Worm (Caenorhabditis elegans): ENCODE results near the gene prp-39.

prp-39 gene

ce11 chrV:5704467-5704866 lies 22.0 kb upstream of the prp-39 start:
- TF ChIP-seq lin-40 (tag; optimal IDR thresholded peaks at IDR 0.05) (no peak), sdz-38 (tag; optimal IDR thresholded peaks at IDR 0.05) (no peak), attf-3 (GFP tag; conservative IDR thresholded peaks at IDR 0.05) (no peak), bed-1 (GFP tag; IDR thresholded peaks at IDR 0.05) (no peak), bed-2 (GFP tag; IDR thresholded peaks at IDR 0.05) (no peak), Y53G8AR.9 (GFP tag; conservative IDR thresholded peaks at IDR 0.05) (no peak), athp-1 (tag; optimal IDR thresholded peaks at IDR 0.05) (no peak), madf-3 (GFP tag; IDR thresholded peaks at IDR 0.05) (no peak), nhr-80 (tag; optimal IDR thresholded peaks at IDR 0.05) (no peak), unc-130 (GFP tag; optimal IDR thresholded peaks at IDR 0.05) (no peak), pha-4 (tag; optimal IDR thresholded peaks at IDR 0.05) (no peak), ZK185.1 (tag; optimal IDR thresholded peaks at IDR 0.05; ENCODE audit: poor library complexity, severe bottlenecking) (no peak), hsf-1 (GFP tag; IDR thresholded peaks at IDR 0.05) (no peak), egrh-3 (GFP tag; IDR thresholded peaks at IDR 0.05) (no peak), F57C9.4 (tag; optimal IDR thresholded peaks at IDR 0.05) (no peak), lin-54 (GFP tag; optimal IDR thresholded peaks at IDR 0.05) (no peak), madf-6 (GFP tag; IDR thresholded peaks at IDR 0.05) (no peak), zim-3 (tag; optimal IDR thresholded peaks at IDR 0.05) (no peak), madf-10 (tag; optimal IDR thresholded peaks at IDR 0.05) (no peak)

- TF ChIP-seq snpc-3.4 (tag; optimal IDR thresholded peaks at IDR 0.05) (no peak), Y53G8AR.9 (GFP tag; conservative IDR thresholded peaks at IDR 0.05) (0 out of 2 replicates have a peak, but pooled peaks have one; percentile 19), ZK185.1 (tag; optimal IDR thresholded peaks at IDR 0.05; ENCODE audit: poor library complexity, severe bottlenecking) (peak; percentile 39)
These were observed 18.7 kb upstream of the prp-39 start for ce11 chrV:5701106-5701505.

- 0 out of 2 replicates have a peak, but pooled peaks have one; percentile 17 for TF ChIP-seq aptf-3 (GFP tag; IDR thresholded peaks at IDR 0.05)
- no peak for TF ChIP-seq Y56A3A.18 (GFP tag; IDR thresholded peaks at IDR 0.05)
- no peak for TF ChIP-seq nhr-179 (tag; optimal IDR thresholded peaks at IDR 0.05)
- no peak for TF ChIP-seq atf-7 (tag; optimal IDR thresholded peaks at IDR 0.05)
- TF ChIP-seq sea-2 (GFP tag; IDR thresholded peaks at IDR 0.05) = no peak
- TF ChIP-seq bed-1 (GFP tag; IDR thresholded peaks at IDR 0.05) = no peak
- TF ChIP-seq B0035.1 (tag; optimal IDR thresholded peaks at IDR 0.05) = no peak
- TF ChIP-seq hrde-1 (tag; optimal IDR thresholded peaks at IDR 0.05; ENCODE audit: borderline replicate concordance) = no peak
- TF ChIP-seq pbrm-1 (GFP tag; IDR thresholded peaks at IDR 0.05) = no peak
- TF ChIP-seq ztf-25 (GFP tag; IDR thresholded peaks at IDR 0.05) = no peak
- no peak for TF ChIP-seq madf-6 (GFP tag; IDR thresholded peaks at IDR 0.05)
- peak; percentile 45 for TF ChIP-seq ama-1 (optimal IDR thresholded peaks at IDR 0.05)
- TF ChIP-seq ama-1 (GFP tag; optimal IDR thresholded peaks at IDR 0.05) = no peak
- no peak for TF ChIP-seq snpc-4 (GFP tag; optimal IDR thresholded peaks at IDR 0.05)
- no peak for TF ChIP-seq snpc-4 (tag; optimal IDR thresholded peaks at IDR 0.05)
- no peak for TF ChIP-seq somi-1 (GFP tag; optimal IDR thresholded peaks at IDR 0.05)
- TF ChIP-seq zim-3 (tag; optimal IDR thresholded peaks at IDR 0.05) = no peak
These were observed 17.5 kb upstream of the prp-39 start, which contains the start of gene clec-1 for ce11 chrV:5699835-5700441. Gene clec-1 (plus strand): TSS chrV:5700154.

ce11 chrV:5697581-5697980 lies 15.2 kb upstream of the prp-39 start:
- TF ChIP-seq somi-1 (GFP tag; optimal IDR thresholded peaks at IDR 0.05) = peak; percentile 57
- TF ChIP-seq nfya-2 (GFP tag; IDR thresholded peaks at IDR 0.05) = no peak
